Fruit fly (Drosophila melanogaster): ENCODE results near the gene Ost48.

The Ost48 gene

DNA sequence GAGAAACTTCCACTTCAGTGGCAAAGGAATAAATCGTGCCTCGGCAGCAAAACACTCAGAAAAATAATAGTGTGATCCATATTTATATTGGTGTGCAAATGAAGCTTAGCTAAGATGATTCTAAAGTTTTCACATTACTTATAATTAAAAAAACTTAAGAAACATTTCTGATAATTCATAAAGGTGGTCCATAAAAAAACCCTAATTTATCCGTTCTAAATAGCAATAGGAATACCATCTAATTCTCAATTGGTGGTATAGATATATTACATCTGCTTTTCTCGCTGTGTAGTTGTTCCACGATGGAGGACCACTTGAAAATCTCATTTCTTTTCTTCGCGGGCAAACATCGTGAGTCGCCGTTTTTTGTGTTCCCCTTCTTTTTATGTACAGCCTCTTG lies 3.2 kb downstream of the Ost48 start (continued):
- no peak for TF ChIP-seq Asciz (GFP tag; optimal IDR thresholded peaks at IDR 0.05)
- peak; percentile 42 for TF ChIP-seq zen (tag; optimal IDR thresholded peaks at IDR 0.05)
- TF ChIP-seq Tbp (GFP tag; optimal IDR thresholded peaks at IDR 0.05), result no peak
- peak; percentile 83 for TF ChIP-seq CG2678 (tag; optimal IDR thresholded peaks at IDR 0.05)
- TF ChIP-seq YL-1 (GFP tag; optimal IDR thresholded peaks at IDR 0.05), result no peak
- peak; percentile 24 for TF ChIP-seq CG6654 (GFP tag; optimal IDR thresholded peaks at IDR 0.05)
- no peak for TF ChIP-seq jing (GFP tag; optimal IDR thresholded peaks at IDR 0.05)
- no peak for TF ChIP-seq Doc3 (GFP tag; IDR thresholded peaks at IDR 0.05; ENCODE audit: partially characterized antibody)
- no peak for TF ChIP-seq CkIIα-i1 (GFP tag; IDR thresholded peaks at IDR 0.05)
- no peak for TF ChIP-seq tll (GFP tag; optimal IDR thresholded peaks at IDR 0.05)
- TF ChIP-seq fd64A (GFP tag; optimal IDR thresholded peaks at IDR 0.05), result no peak
- TF ChIP-seq bcd (GFP tag; optimal IDR thresholded peaks at IDR 0.05), result peak; percentile 51
- no peak for TF ChIP-seq CG9876 (GFP tag; optimal IDR thresholded peaks at IDR 0.05)
- no peak for TF ChIP-seq CG10543 (GFP tag; optimal IDR thresholded peaks at IDR 0.05)
- TF ChIP-seq Vsx1 (GFP tag; optimal IDR thresholded peaks at IDR 0.05), result no peak
- TF ChIP-seq CG1024 (GFP tag; IDR thresholded peaks at IDR 0.05), result no peak
- TF ChIP-seq Sry-β (GFP tag; optimal IDR thresholded peaks at IDR 0.05), result no peak
- no peak for TF ChIP-seq pan (optimal IDR thresholded peaks at IDR 0.05)
- peak in 1 of 2 experiments; percentile 64 for TF ChIP-seq pan (GFP tag; optimal IDR thresholded peaks at IDR 0.05 in 1 of 2, IDR thresholded peaks at IDR 0.05 in 1 of 2)
- no peak for TF ChIP-seq Side (GFP tag; optimal IDR thresholded peaks at IDR 0.05)
- no peak for TF ChIP-seq CG8478 (optimal IDR thresholded peaks at IDR 0.05)
- TF ChIP-seq D19A (tag; optimal IDR thresholded peaks at IDR 0.05), result peak; percentile 68
- TF ChIP-seq HLHmδ (GFP tag; optimal IDR thresholded peaks at IDR 0.05), result no peak
- TF ChIP-seq CG7786 (GFP tag; optimal IDR thresholded peaks at IDR 0.05), result no peak
- TF ChIP-seq rib (GFP tag; IDR thresholded peaks at IDR 0.05), result no peak
- TF ChIP-seq CG13424 (tag; optimal IDR thresholded peaks at IDR 0.05), result peak; percentile 72
- no peak for TF ChIP-seq Usf (GFP tag; optimal IDR thresholded peaks at IDR 0.05)
- TF ChIP-seq btn (GFP tag; optimal IDR thresholded peaks at IDR 0.05), result no peak
- peak; percentile 39 for TF ChIP-seq CG8089 (GFP tag; optimal IDR thresholded peaks at IDR 0.05)
- TF ChIP-seq vvl (GFP tag; IDR thresholded peaks at IDR 0.05), result peak; percentile 42; the same call in 1 of the 2 replicates
- TF ChIP-seq CG4707 (GFP tag; optimal IDR thresholded peaks at IDR 0.05), result no peak
- TF ChIP-seq onecut (GFP tag; IDR thresholded peaks at IDR 0.05), result no peak
- no peak for TF ChIP-seq ash1 (GFP tag; optimal IDR thresholded peaks at IDR 0.05)
- TF ChIP-seq abd-A (tag; optimal IDR thresholded peaks at IDR 0.05), result no peak
- TF ChIP-seq gsb-n (tag; optimal IDR thresholded peaks at IDR 0.05), result peak; percentile 9
- peak; percentile 55 for TF ChIP-seq unpg (GFP tag; optimal IDR thresholded peaks at IDR 0.05)
- TF ChIP-seq Scr (GFP tag; IDR thresholded peaks at IDR 0.05; ENCODE audit: partially characterized antibody), result no peak
- peak; percentile 65 for TF ChIP-seq CG10209 (GFP tag; optimal IDR thresholded peaks at IDR 0.05)
- no peak for TF ChIP-seq crol (GFP tag; IDR thresholded peaks at IDR 0.05)
- TF ChIP-seq ab (GFP tag; optimal IDR thresholded peaks at IDR 0.05), result no peak
- no peak for TF ChIP-seq sna (GFP tag; IDR thresholded peaks at IDR 0.05; ENCODE audit: partially characterized antibody)
- TF ChIP-seq ind (GFP tag; optimal IDR thresholded peaks at IDR 0.05), result peak; percentile 61
- TF ChIP-seq zf30C (GFP tag; optimal IDR thresholded peaks at IDR 0.05), result peak; percentile 91
- TF ChIP-seq HLH4C (GFP tag; IDR thresholded peaks at IDR 0.05; ENCODE audit: partially characterized antibody), result no peak
- TF ChIP-seq gce (GFP tag; IDR thresholded peaks at IDR 0.05), result no peak
- TF ChIP-seq Fer2 (tag; optimal IDR thresholded peaks at IDR 0.05), result peak; percentile 23
- TF ChIP-seq CG6683 (GFP tag; optimal IDR thresholded peaks at IDR 0.05), result peak; percentile 9
- peak; percentile 75 for TF ChIP-seq lab (GFP tag; optimal IDR thresholded peaks at IDR 0.05)
- peak; percentile 72 for TF ChIP-seq CG11504 (tag; optimal IDR thresholded peaks at IDR 0.05)
- TF ChIP-seq CG1603 (tag; optimal IDR thresholded peaks at IDR 0.05), result no peak
- TF ChIP-seq al (GFP tag; IDR thresholded peaks at IDR 0.05), result no peak
